Worm (Caenorhabditis elegans): ENCODE measurements around the gene grl-24.

ce11 chrIV:17475743-17476142, at the start of gene grl-24:
- no peak for TF ChIP-seq nhr-120 (GFP tag; IDR thresholded peaks at IDR 0.05)
- no peak for TF ChIP-seq snpc-4 (GFP tag; optimal IDR thresholded peaks at IDR 0.05)
- TF ChIP-seq snpc-4 (tag; optimal IDR thresholded peaks at IDR 0.05) = no peak
